Worm (Caenorhabditis elegans): ENCODE measurements around the gene hda-10.
A peak's percentile ranks its signal among the peaks of the same experiment; 100 is the strongest.

Gene hda-10

DNA sequence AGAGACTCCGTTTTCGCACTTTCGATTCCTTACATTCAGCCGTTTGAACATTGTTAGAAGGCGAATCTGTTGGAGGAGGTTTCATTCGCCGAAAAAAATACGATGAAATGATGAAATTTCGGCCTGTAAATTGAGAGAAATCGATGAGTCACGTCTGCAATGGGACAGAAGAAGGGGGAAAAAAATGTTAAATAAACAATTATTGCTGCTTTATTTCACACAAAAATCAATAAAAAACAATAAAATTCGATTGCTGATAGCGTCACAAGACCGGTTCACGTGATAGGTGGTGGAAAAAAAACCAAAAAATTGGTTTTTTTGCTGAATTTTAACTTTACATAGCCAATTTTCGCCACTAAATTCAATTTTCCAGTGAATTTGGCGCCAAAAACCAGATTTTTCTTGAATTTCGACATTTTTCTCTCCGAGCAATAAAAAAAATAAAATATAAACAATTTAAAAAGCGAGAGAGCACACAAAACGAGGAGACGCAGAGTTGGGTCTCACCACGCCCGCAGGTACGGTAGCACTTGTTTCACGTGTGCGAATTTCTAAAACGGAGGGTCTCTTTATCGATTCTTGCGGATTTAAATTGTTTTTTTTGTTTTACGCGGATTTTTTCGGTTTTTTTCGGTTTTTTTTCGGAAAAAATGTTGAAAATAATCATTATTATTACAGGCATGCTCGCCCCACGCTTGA, 10.2 kb upstream of the hda-10 start, which contains the start of the genes cup-14 and ndub-8 (continued):
- TF ChIP-seq egrh-3 (GFP tag; IDR thresholded peaks at IDR 0.05) (0 out of 2 replicates have a peak, but pooled peaks have one; percentile 6), lin-40 (tag; optimal IDR thresholded peaks at IDR 0.05) (peak; percentile 77), madf-6 (GFP tag; IDR thresholded peaks at IDR 0.05) (peak; percentile 97), T07F8.4 (tag; optimal IDR thresholded peaks at IDR 0.05) (no peak), sdz-38 (tag; optimal IDR thresholded peaks at IDR 0.05) (no peak), Y67H2A.10 (GFP tag; conservative IDR thresholded peaks at IDR 0.05) (peak; percentile 68), dox-1 (GFP tag; IDR thresholded peaks at IDR 0.05) (no peak; the same call in 1 of the 2 replicates), lin-54 (GFP tag; optimal IDR thresholded peaks at IDR 0.05) (peak; percentile 85), nhr-80 (tag; optimal IDR thresholded peaks at IDR 0.05) (peak; percentile 7), madf-10 (tag; optimal IDR thresholded peaks at IDR 0.05) (no peak), B0261.1 (tag; optimal IDR thresholded peaks at IDR 0.05) (no peak), rpc-1 (optimal IDR thresholded peaks at IDR 0.05) (peak; percentile 13), rpc-1 (tag; optimal IDR thresholded peaks at IDR 0.05) (no peak), mes-4 (tag; optimal IDR thresholded peaks at IDR 0.05) (no peak), ceh-27 (GFP tag; optimal IDR thresholded peaks at IDR 0.05) (peak; percentile 26), nhr-27 (tag; optimal IDR thresholded peaks at IDR 0.05) (no peak), die-1 (tag; optimal IDR thresholded peaks at IDR 0.05) (no peak), nhr-120 (GFP tag; IDR thresholded peaks at IDR 0.05) (no peak), lag-1 (GFP tag; IDR thresholded peaks at IDR 0.05) (no peak), tbx-9 (tag; optimal IDR thresholded peaks at IDR 0.05; ENCODE audit: borderline replicate concordance) (no peak), F57A8.1 (GFP tag; optimal IDR thresholded peaks at IDR 0.05) (no peak), nfya-2 (GFP tag; IDR thresholded peaks at IDR 0.05) (no peak), Y53G8AR.9 (GFP tag; conservative IDR thresholded peaks at IDR 0.05) (peak; percentile 93), tlf-1 (GFP tag; optimal IDR thresholded peaks at IDR 0.05) (peak; percentile 83), snpc-4 (GFP tag; optimal IDR thresholded peaks at IDR 0.05) (peak; percentile 63), snpc-4 (tag; optimal IDR thresholded peaks at IDR 0.05) (peak; percentile 39 to 84 (median 78)), pha-4 (tag; optimal IDR thresholded peaks at IDR 0.05) (peak; percentile 75), bed-2 (GFP tag; IDR thresholded peaks at IDR 0.05) (no peak), T26A5.8 (tag; optimal IDR thresholded peaks at IDR 0.05) (no peak), ceh-40 (GFP tag; IDR thresholded peaks at IDR 0.05) (no peak), tbp1 (GFP tag; optimal IDR thresholded peaks at IDR 0.05) (peak; percentile 67), pbrm-1 (GFP tag; IDR thresholded peaks at IDR 0.05) (peak; percentile 84), hmg-1.2 (GFP tag; IDR thresholded peaks at IDR 0.05) (peak; percentile 100), madf-8 (GFP tag; conservative IDR thresholded peaks at IDR 0.05) (peak; percentile 80), F22D6.2 (tag; optimal IDR thresholded peaks at IDR 0.05) (no peak), atf-7 (tag; optimal IDR thresholded peaks at IDR 0.05) (peak; percentile 25), let-607 (tag; optimal IDR thresholded peaks at IDR 0.05) (peak in 1 of 2 experiments; percentile 23), unc-62 (GFP tag; optimal IDR thresholded peaks at IDR 0.05) (no peak), Y79H2A.3 (GFP tag; conservative IDR thresholded peaks at IDR 0.05) (0 out of 2 replicates have a peak, but pooled peaks have one; percentile 24), ztf-25 (GFP tag; IDR thresholded peaks at IDR 0.05) (no peak), K12H6.12 (tag; optimal IDR thresholded peaks at IDR 0.05) (peak; percentile 27), attf-6 (GFP tag; IDR thresholded peaks at IDR 0.05) (peak; percentile 82), zim-3 (tag; optimal IDR thresholded peaks at IDR 0.05) (no peak), ccch-3 (GFP tag; optimal IDR thresholded peaks at IDR 0.05) (no peak), B0035.1 (tag; optimal IDR thresholded peaks at IDR 0.05) (no peak), snpc-3.4 (tag; optimal IDR thresholded peaks at IDR 0.05) (peak; percentile 89), ama-1 (optimal IDR thresholded peaks at IDR 0.05) (no peak), ama-1 (GFP tag; optimal IDR thresholded peaks at IDR 0.05) (no peak), attf-3 (GFP tag; conservative IDR thresholded peaks at IDR 0.05) (no peak; the same call in 1 of the 2 replicates)
